Worm (Caenorhabditis elegans): Measurements from ENCODE around the gene T05B9.2.

- TF ChIP-seq nhr-111 (GFP tag; optimal IDR thresholded peaks at IDR 0.05) (no peak), zfp-2 (tag; optimal IDR thresholded peaks at IDR 0.05) (no peak), mxl-3 (GFP tag; optimal IDR thresholded peaks at IDR 0.05) (no peak), unc-62 (GFP tag; optimal IDR thresholded peaks at IDR 0.05 in 1 of 2) (no peak), unc-62 (tag; optimal IDR thresholded peaks at IDR 0.05) (no peak), mes-2 (tag; optimal IDR thresholded peaks at IDR 0.05; ENCODE audit: poor library complexity, severe bottlenecking) (no peak), pha-4 (GFP tag; IDR thresholded peaks at IDR 0.05) (no peak), pha-4 (tag; optimal IDR thresholded peaks at IDR 0.05) (no peak), ceh-32 (tag; optimal IDR thresholded peaks at IDR 0.05; ENCODE audit: poor library complexity) (no peak), ceh-62 (tag; optimal IDR thresholded peaks at IDR 0.05) (no peak), mep-1 (tag; optimal IDR thresholded peaks at IDR 0.05) (no peak), ctbp-1 (GFP tag; IDR thresholded peaks at IDR 0.05) (no peak), mdl-1 (tag; optimal IDR thresholded peaks at IDR 0.05) (no peak), hif-1 (tag; optimal IDR thresholded peaks at IDR 0.05) (no peak)
Measured at ce11 chrII:11284701-11285100, 29.1 kb downstream of the T05B9.2 start.
